Fruit fly (Drosophila melanogaster) whole organism, embryonic: ENCODE data around the gene Taf6.

Experiments used
- CG17829 ChIP-seq: fragments of 200-800 bp; optimal IDR thresholded peaks from 2 replicates; lab custom pipeline; 2019; ENCODE audit warnings: missing biosample characterization, mild to moderate bottlenecking, missing genetic modification characterization, moderate library complexity
- D19A ChIP-seq: fragments of 200-800 bp; optimal IDR thresholded peaks from 3 replicates; lab custom pipeline; 2019; ENCODE audit warnings: missing biosample characterization, mild to moderate bottlenecking, missing genetic modification characterization, moderate library complexity
- Sox100B ChIP-seq: fragments of 200-800 bp; sonication (Bioruptor generic); optimal IDR thresholded peaks from 3 replicates; lab custom pipeline; 2018; ENCODE audit warnings: missing biosample characterization, mild to moderate bottlenecking, missing genetic modification characterization
- maf-S ChIP-seq: fragments of 200-800 bp; sonication (Bioruptor generic); optimal IDR thresholded peaks from 2 replicates; lab custom pipeline; 2016; ENCODE audit warnings: missing biosample characterization, missing genetic modification characterization

dm6 chr3L:19559171-19559570, 39.7 kb upstream of the Taf6 start:
- TF ChIP-seq D19A (tag; lab: Kevin White, UChicago), result no peak
- no peak for TF ChIP-seq maf-S (GFP tag; lab: Kevin White, UChicago)
- no peak for TF ChIP-seq CG17829 (tag; lab: Kevin White, UChicago)
- no peak for TF ChIP-seq Sox100B (GFP tag; lab: Kevin White, UChicago)
